Fruit fly (Drosophila melanogaster): ENCODE results near the gene Ugt36A1.

Gene Ugt36A1

DNA sequence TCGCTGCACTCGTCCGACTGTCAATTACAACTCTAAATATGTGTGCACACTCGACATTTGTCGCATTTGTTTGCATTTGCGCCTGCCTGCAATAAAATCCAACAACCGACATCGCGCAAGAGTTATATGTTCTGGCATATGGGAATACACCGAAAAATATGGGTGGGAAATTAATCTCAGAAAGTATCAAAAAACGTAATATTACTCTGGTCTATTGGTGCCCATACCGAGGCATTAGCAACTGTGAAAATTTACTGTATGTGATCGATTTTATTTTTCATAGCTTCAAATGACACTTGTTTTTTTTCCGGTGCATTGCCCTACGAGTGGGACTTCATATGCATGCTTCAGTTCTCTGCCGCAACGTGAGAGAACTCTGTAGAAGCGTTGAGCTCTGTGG, 45.0 kb upstream of the Ugt36A1 start:
- TF ChIP-seq Pif1B (GFP tag; optimal IDR thresholded peaks at IDR 0.05): peak; percentile 42
- TF ChIP-seq CG14655 (GFP tag; optimal IDR thresholded peaks at IDR 0.05): peak; percentile 64
- TF ChIP-seq rn (GFP tag; IDR thresholded peaks at IDR 0.05): peak; percentile 29; the same call in 1 of the 2 replicates
- TF ChIP-seq gl (tag; optimal IDR thresholded peaks at IDR 0.05): no peak
- TF ChIP-seq CG17806 (tag; optimal IDR thresholded peaks at IDR 0.05): peak; percentile 35
- TF ChIP-seq CG15710 (tag; optimal IDR thresholded peaks at IDR 0.05): peak; percentile 52
- no peak for TF ChIP-seq CG10348 (GFP tag; IDR thresholded peaks at IDR 0.05)
- no peak for TF ChIP-seq D1 (tag; optimal IDR thresholded peaks at IDR 0.05)
- peak; percentile 66 for TF ChIP-seq CG12605 (GFP tag; IDR thresholded peaks at IDR 0.05)
- TF ChIP-seq CG34367 (tag; optimal IDR thresholded peaks at IDR 0.05): peak; percentile 51
- TF ChIP-seq Snoo (tag; optimal IDR thresholded peaks at IDR 0.05): no peak
- TF ChIP-seq CG8159 (tag; optimal IDR thresholded peaks at IDR 0.05): peak; percentile 46
- TF ChIP-seq fd96Ca (GFP tag; IDR thresholded peaks at IDR 0.05): peak; percentile 90
- TF ChIP-seq CG4496 (GFP tag; IDR thresholded peaks at IDR 0.05): peak; percentile 85
- TF ChIP-seq CG13204 (GFP tag; optimal IDR thresholded peaks at IDR 0.05): no peak
- peak; percentile 47 for TF ChIP-seq CG9948 (tag; optimal IDR thresholded peaks at IDR 0.05)
- peak; percentile 70 for TF ChIP-seq Ets98B (GFP tag; IDR thresholded peaks at IDR 0.05)
- TF ChIP-seq CG8301 (tag; optimal IDR thresholded peaks at IDR 0.05): peak; percentile 68
- TF ChIP-seq CG32121 (GFP tag; IDR thresholded peaks at IDR 0.05): peak; percentile 41; the same call in 1 of the 2 replicates
- no peak for TF ChIP-seq EcR (GFP tag; optimal IDR thresholded peaks at IDR 0.05)
- peak; percentile 45 for TF ChIP-seq Pif1A (GFP tag; optimal IDR thresholded peaks at IDR 0.05)

DNA sequence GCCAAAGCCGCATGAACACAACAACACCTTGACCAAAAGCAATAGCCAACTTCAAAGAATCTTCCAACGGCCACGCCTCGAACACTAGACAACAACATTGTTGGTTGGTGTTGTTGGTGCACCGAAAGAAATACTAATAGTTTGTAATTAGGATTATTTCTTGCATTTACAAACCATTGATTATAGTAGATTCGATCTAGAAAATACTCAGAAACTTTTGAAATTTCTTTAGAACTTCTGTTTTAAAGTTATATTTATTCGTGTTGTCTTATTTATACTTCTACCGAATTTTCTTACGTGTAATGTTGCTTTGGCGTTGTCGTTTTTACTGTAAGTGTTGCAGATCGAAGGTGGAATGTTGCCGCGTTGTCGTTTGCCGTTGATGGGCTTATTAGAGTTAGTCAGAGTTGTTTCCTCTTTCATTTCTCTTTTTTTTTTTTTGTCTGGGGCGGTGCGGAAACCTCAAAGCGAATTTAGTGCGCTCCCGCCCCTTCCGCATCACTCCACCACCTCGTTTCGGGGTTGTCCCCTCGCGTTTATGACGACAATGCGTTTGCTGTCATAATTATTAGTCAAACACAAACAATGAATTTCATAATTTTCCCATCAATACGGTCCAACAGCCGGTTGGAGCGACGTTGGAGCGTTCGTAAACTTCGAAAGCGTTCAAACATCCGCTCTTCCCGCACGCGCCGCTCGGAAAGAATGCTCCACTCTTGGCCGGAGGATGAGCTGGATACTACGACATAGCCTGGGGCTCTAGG, 43.0 kb upstream of the Ugt36A1 start, which contains the start of gene CG43815:
CG43815 (plus strand) TSS at position 532 of the 764 bp plus-strand sequence.
- no peak for TF ChIP-seq Pif1B (GFP tag; optimal IDR thresholded peaks at IDR 0.05)
- no peak for TF ChIP-seq CG8159 (tag; optimal IDR thresholded peaks at IDR 0.05)
- TF ChIP-seq CG9948 (tag; optimal IDR thresholded peaks at IDR 0.05): peak; percentile 24
- no peak for TF ChIP-seq D1 (tag; optimal IDR thresholded peaks at IDR 0.05)
- TF ChIP-seq CG32121 (GFP tag; IDR thresholded peaks at IDR 0.05): no peak
- TF ChIP-seq CG34367 (tag; optimal IDR thresholded peaks at IDR 0.05): peak; percentile 8
- TF ChIP-seq CG12605 (GFP tag; IDR thresholded peaks at IDR 0.05): no peak
- TF ChIP-seq EcR (GFP tag; optimal IDR thresholded peaks at IDR 0.05): no peak
- TF ChIP-seq CG4496 (GFP tag; IDR thresholded peaks at IDR 0.05): no peak
- TF ChIP-seq CG14655 (GFP tag; optimal IDR thresholded peaks at IDR 0.05): peak; percentile 60
- no peak for TF ChIP-seq gl (tag; optimal IDR thresholded peaks at IDR 0.05)
- TF ChIP-seq CG15710 (tag; optimal IDR thresholded peaks at IDR 0.05): no peak
- no peak for TF ChIP-seq Snoo (tag; optimal IDR thresholded peaks at IDR 0.05)
- TF ChIP-seq CG8301 (tag; optimal IDR thresholded peaks at IDR 0.05): peak; percentile 46
- no peak for TF ChIP-seq fd96Ca (GFP tag; IDR thresholded peaks at IDR 0.05)
- TF ChIP-seq Pif1A (GFP tag; optimal IDR thresholded peaks at IDR 0.05): no peak
- no peak for TF ChIP-seq rn (GFP tag; IDR thresholded peaks at IDR 0.05)
- TF ChIP-seq Ets98B (GFP tag; IDR thresholded peaks at IDR 0.05): no peak
- TF ChIP-seq CG17806 (tag; optimal IDR thresholded peaks at IDR 0.05): peak; percentile 27
- TF ChIP-seq CG10348 (GFP tag; IDR thresholded peaks at IDR 0.05): no peak
- TF ChIP-seq CG13204 (GFP tag; optimal IDR thresholded peaks at IDR 0.05): no peak

DNA sequence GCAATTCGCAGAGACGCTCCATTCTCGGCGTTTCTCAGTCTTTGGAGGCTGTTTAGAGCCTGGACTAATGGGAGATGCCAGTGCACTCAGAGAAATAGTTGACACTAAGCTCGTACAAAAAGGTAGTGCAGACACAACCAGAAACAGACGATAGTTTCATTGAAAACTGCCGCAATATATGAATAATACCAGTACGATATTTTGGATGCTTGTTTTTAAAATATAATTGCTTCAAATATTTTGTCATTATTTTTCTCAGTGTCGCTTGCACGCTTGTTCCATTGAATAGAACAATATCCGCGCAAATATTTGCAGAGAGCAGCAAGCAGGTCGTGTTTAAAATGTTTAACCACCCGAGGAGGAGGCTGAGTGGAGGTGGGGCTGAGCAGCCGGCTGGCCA, 42.4 kb upstream of the Ugt36A1 start:
- TF ChIP-seq CG4496 (GFP tag; IDR thresholded peaks at IDR 0.05): no peak
- TF ChIP-seq CG8159 (tag; optimal IDR thresholded peaks at IDR 0.05): peak; percentile 22
- peak; percentile 69 for TF ChIP-seq CG14655 (GFP tag; optimal IDR thresholded peaks at IDR 0.05)
- TF ChIP-seq Pif1B (GFP tag; optimal IDR thresholded peaks at IDR 0.05): peak; percentile 23
- peak; percentile 58; the same call in 1 of the 3 replicates for TF ChIP-seq fd96Ca (GFP tag; IDR thresholded peaks at IDR 0.05)
- peak; percentile 5 for TF ChIP-seq CG15710 (tag; optimal IDR thresholded peaks at IDR 0.05)
- TF ChIP-seq CG9948 (tag; optimal IDR thresholded peaks at IDR 0.05): peak; percentile 54
- no peak for TF ChIP-seq CG13204 (GFP tag; optimal IDR thresholded peaks at IDR 0.05)
- TF ChIP-seq Pif1A (GFP tag; optimal IDR thresholded peaks at IDR 0.05): peak; percentile 11
- no peak for TF ChIP-seq Snoo (tag; optimal IDR thresholded peaks at IDR 0.05)
- peak; percentile 33 for TF ChIP-seq CG17806 (tag; optimal IDR thresholded peaks at IDR 0.05)
- peak; percentile 66 for TF ChIP-seq CG8301 (tag; optimal IDR thresholded peaks at IDR 0.05)

DNA sequence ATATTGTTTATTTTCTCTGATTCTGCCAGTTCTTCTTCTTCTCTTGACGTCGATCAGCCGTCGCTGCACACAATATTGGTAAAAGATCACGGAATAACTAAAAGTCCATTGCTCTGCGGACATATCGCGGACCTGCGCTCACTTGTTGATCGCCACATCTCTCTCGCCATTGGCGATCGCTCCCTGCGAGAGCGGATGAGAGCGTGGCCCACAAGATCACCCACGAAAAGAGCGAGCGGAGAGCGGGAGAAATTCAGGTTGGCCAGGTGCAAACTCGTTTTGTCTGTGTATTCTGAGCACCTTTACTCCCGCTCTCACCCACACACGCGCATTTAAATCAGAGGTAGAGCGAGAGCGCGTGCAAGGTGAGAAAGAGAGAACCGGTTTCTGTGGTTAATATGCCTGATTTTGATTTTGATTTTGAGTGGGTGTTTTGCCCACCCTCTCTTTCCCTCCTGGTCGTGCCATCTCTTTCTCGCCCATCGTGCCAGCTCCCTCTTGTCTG, 38.2 kb upstream of the Ugt36A1 start, which contains the start of gene sob:
sob (minus strand) TSS at position 102 of the 505 bp plus-strand sequence.
- no peak for TF ChIP-seq CG10348 (GFP tag; IDR thresholded peaks at IDR 0.05)
- peak; percentile 8 for TF ChIP-seq gl (tag; optimal IDR thresholded peaks at IDR 0.05)
- peak; percentile 84 for TF ChIP-seq fd96Ca (GFP tag; IDR thresholded peaks at IDR 0.05)
- TF ChIP-seq CG8301 (tag; optimal IDR thresholded peaks at IDR 0.05): no peak
- no peak for TF ChIP-seq CG9948 (tag; optimal IDR thresholded peaks at IDR 0.05)
- 0 out of 3 replicates have a peak, but pooled peaks have one; percentile 45 for TF ChIP-seq CG4496 (GFP tag; IDR thresholded peaks at IDR 0.05)
- TF ChIP-seq CG13204 (GFP tag; optimal IDR thresholded peaks at IDR 0.05): peak; percentile 39
- TF ChIP-seq Pif1B (GFP tag; optimal IDR thresholded peaks at IDR 0.05): peak; percentile 66
- peak; percentile 40; the same call in 1 of the 2 replicates for TF ChIP-seq CG12605 (GFP tag; IDR thresholded peaks at IDR 0.05)
- TF ChIP-seq Pif1A (GFP tag; optimal IDR thresholded peaks at IDR 0.05): peak; percentile 61
- TF ChIP-seq rn (GFP tag; IDR thresholded peaks at IDR 0.05): no peak
- peak; percentile 52; the same call in 1 of the 2 replicates for TF ChIP-seq CG32121 (GFP tag; IDR thresholded peaks at IDR 0.05)
- no peak for TF ChIP-seq CG15710 (tag; optimal IDR thresholded peaks at IDR 0.05)
- TF ChIP-seq Ets98B (GFP tag; IDR thresholded peaks at IDR 0.05): peak; percentile 77; the same call in 1 of the 2 replicates
- TF ChIP-seq CG8159 (tag; optimal IDR thresholded peaks at IDR 0.05): peak; percentile 18
- no peak for TF ChIP-seq CG34367 (tag; optimal IDR thresholded peaks at IDR 0.05)
- peak; percentile 90 for TF ChIP-seq EcR (GFP tag; optimal IDR thresholded peaks at IDR 0.05)

DNA sequence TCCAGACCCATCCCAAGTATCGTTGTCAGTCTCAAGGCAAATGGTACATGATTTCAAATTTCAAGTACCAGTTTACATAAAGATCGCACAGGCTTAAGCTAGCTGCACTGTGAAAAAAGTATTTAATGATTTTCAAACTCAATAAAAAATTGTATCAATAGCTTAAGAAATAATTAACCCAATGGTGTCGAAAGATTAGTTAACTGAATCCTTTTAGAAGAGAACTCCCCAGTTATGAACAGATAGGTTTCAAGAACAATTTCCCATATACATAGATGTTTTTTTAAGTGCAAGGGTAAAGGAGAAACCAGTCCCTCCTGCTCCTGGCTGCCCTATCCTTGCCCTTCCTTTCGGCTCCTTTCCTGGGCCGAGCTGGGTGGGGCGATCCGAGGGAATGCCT, 36.2 kb upstream of the Ugt36A1 start:
- TF ChIP-seq CG34367 (tag; optimal IDR thresholded peaks at IDR 0.05) (peak; percentile 78), EcR (GFP tag; optimal IDR thresholded peaks at IDR 0.05) (no peak), CG32121 (GFP tag; IDR thresholded peaks at IDR 0.05) (no peak), CG17806 (tag; optimal IDR thresholded peaks at IDR 0.05) (peak; percentile 73), gl (tag; optimal IDR thresholded peaks at IDR 0.05) (peak; percentile 47), CG8159 (tag; optimal IDR thresholded peaks at IDR 0.05) (peak; percentile 82), fd96Ca (GFP tag; IDR thresholded peaks at IDR 0.05) (no peak), CG10348 (GFP tag; IDR thresholded peaks at IDR 0.05) (no peak), CG14655 (GFP tag; optimal IDR thresholded peaks at IDR 0.05) (peak; percentile 16), Pif1A (GFP tag; optimal IDR thresholded peaks at IDR 0.05) (peak; percentile 46), CG15710 (tag; optimal IDR thresholded peaks at IDR 0.05) (peak; percentile 82), CG8301 (tag; optimal IDR thresholded peaks at IDR 0.05) (no peak), rn (GFP tag; IDR thresholded peaks at IDR 0.05) (no peak), CG12605 (GFP tag; IDR thresholded peaks at IDR 0.05) (0 out of 2 replicates have a peak, but pooled peaks have one; percentile 16), Snoo (tag; optimal IDR thresholded peaks at IDR 0.05) (no peak), CG9948 (tag; optimal IDR thresholded peaks at IDR 0.05) (peak; percentile 77), D1 (tag; optimal IDR thresholded peaks at IDR 0.05) (no peak), Ets98B (GFP tag; IDR thresholded peaks at IDR 0.05) (no peak), CG13204 (GFP tag; optimal IDR thresholded peaks at IDR 0.05) (no peak), CG4496 (GFP tag; IDR thresholded peaks at IDR 0.05) (no peak), Pif1B (GFP tag; optimal IDR thresholded peaks at IDR 0.05) (peak; percentile 45)
